Worm (Caenorhabditis elegans): Measurements from ENCODE around the gene Y75B12B.10.
"Not testable (repeated sequence)": the region's sequence is repeated elsewhere in the genome, so short reads cannot be mapped to it uniquely, and the experiment has no call there.

The Y75B12B.10 gene

DNA sequence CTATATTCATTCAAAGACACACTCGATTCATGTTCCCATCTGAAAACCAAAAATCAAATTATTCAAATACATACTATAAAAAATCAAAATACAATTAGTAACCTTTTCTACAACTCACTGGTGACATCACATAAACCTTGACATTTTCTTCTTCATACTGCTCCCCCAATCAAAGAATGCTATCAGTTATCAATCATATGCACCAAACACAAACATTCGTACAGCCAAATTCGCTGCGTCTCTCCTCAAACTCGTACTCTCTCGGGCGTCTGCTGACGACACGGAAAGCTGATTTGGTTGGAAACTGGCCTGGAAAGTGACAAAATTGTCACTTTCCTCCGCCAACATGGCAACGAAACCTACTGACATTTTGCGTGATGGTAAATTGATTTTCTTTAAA is 7.5 kb upstream of the Y75B12B.10 start, which contains the start of gene plc-2 (continued):
- no peak for TF ChIP-seq snpc-1.3 (tag; optimal IDR thresholded peaks at IDR 0.05; ENCODE audit: insufficient read depth)

DNA sequence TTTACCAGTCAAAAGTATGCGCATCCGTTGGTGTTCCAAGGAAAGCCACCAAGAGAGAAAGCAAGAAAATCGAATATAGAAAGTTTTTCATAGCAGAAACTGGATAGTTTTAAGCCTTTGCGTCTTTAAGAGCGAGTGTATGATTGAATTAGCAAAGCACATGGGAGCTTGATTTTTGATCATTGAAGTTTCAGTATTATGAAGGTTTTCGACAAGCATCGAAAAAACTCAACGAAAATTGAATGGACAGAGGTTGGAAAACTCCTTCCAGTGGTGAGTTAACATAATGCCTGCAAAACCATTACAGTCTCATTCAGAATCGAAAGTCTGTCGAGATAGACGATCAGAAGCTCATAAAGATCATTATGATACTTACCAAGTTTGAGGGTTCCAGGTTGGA is 6.0 kb upstream of the Y75B12B.10 start, which contains the start of gene Y75B12B.13:
Y75B12B.13 (minus strand) TSS at position 101 of the 400 bp plus-strand sequence.
- TF ChIP-seq madf-6 (GFP tag; IDR thresholded peaks at IDR 0.05) (no peak), lin-40 (tag; optimal IDR thresholded peaks at IDR 0.05) (no peak), dpff-1 (tag; optimal IDR thresholded peaks at IDR 0.05) (no peak), ekl-4 (GFP tag; IDR thresholded peaks at IDR 0.05) (no peak), unc-130 (GFP tag; optimal IDR thresholded peaks at IDR 0.05) (no peak), hrde-1 (tag; optimal IDR thresholded peaks at IDR 0.05; ENCODE audit: borderline replicate concordance) (no peak), gei-17 (GFP tag; optimal IDR thresholded peaks at IDR 0.05) (no peak), snpc-1.1 (tag; optimal IDR thresholded peaks at IDR 0.05; ENCODE audit: insufficient read depth) (no peak)

DNA sequence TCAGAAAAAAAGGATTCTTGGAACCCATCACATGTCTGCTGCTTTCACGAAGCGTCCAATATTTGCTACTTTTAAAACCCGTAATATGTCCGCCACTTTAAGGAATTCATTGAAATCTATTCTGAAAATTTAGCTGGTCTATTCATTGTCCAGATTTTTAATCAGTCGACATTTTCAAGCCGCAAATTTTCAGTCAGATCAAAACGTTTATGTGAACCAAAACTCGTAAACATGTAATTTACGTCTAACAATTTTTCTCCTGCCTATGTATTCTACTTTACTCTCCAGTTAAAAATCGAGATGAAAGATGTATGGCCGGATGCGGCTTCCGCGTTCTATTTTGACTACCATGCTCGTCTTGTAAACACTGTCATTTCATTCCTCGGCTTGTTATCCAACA is 1.9 kb upstream of the Y75B12B.10 start, which contains the start of gene srw-1:
srw-1 (plus strand) TSS at position 301 of the 400 bp plus-strand sequence.
- TF ChIP-seq him-1 (tag; optimal IDR thresholded peaks at IDR 0.05) (no peak), hlh-12 (tag; optimal IDR thresholded peaks at IDR 0.05) (no peak), sdz-38 (tag; optimal IDR thresholded peaks at IDR 0.05) (no peak), C17E4.6 (GFP tag; IDR thresholded peaks at IDR 0.05) (no peak), lin-35 (GFP tag; optimal IDR thresholded peaks at IDR 0.05) (no peak), let-526 (GFP tag; IDR thresholded peaks at IDR 0.05) (no peak), lir-1 (GFP tag; conservative IDR thresholded peaks at IDR 0.05) (no peak), ztf-22 (GFP tag; optimal IDR thresholded peaks at IDR 0.05) (no peak), tbx-9 (tag; optimal IDR thresholded peaks at IDR 0.05; ENCODE audit: borderline replicate concordance) (no peak), attf-5 (GFP tag; optimal IDR thresholded peaks at IDR 0.05) (no peak), Y95B8A.8 (GFP tag; IDR thresholded peaks at IDR 0.05) (no peak), B0035.1 (tag; optimal IDR thresholded peaks at IDR 0.05) (no peak), unc-62 (GFP tag; optimal IDR thresholded peaks at IDR 0.05) (no peak), sea-2 (GFP tag; IDR thresholded peaks at IDR 0.05) (no peak), nhr-80 (tag; optimal IDR thresholded peaks at IDR 0.05) (no peak), nfya-2 (GFP tag; IDR thresholded peaks at IDR 0.05) (no peak), hrde-1 (tag; optimal IDR thresholded peaks at IDR 0.05; ENCODE audit: borderline replicate concordance) (no peak), madf-10 (tag; optimal IDR thresholded peaks at IDR 0.05) (no peak)

DNA sequence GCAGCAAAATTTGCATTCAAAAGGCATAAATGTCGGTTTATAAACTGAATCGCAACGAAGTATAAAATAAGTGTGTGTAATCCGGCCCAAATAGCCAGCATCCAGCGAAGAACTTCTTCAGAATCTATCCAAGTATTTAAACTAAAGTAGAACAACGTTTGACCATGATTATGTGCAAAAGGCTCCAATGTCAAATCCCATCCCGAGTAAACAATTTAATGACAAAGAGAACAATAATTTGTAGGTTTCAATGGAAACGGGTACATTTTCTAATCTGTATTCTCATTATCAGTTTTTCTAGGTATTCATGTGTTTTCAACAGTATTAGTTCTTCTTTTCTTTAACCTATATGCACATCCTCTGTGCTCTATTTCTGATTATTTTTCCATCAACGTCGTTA is 7.8 kb downstream of the Y75B12B.10 start, which contains the start of gene C41G6.12:
C41G6.12 (minus strand) TSS at position 101 of the 400 bp plus-strand sequence.
- not testable (repeated sequence) for TF ChIP-seq F52B5.7 (tag; optimal IDR thresholded peaks at IDR 0.05); lsl-1 (GFP tag; optimal IDR thresholded peaks at IDR 0.05); B0336.3 (GFP tag; IDR thresholded peaks at IDR 0.05)

DNA sequence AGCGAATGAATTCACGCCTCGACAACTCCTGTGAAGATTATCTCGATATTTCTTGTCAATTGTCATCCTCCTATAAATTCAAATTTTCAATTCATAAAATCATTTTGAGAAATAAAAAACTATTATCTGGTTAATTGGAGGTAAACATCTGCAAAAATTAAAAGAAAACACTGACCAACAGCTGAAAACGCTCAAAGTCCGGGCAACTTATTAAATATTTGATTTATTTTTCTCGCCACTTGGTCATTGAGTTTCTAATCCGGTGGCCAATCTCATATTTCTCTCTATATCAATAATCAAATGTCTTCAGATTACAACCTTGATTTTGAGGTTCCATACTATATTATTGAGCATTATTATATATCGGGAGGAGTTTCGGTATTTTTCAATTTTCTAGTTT is 12.0 kb downstream of the Y75B12B.10 start, which contains the start of gene sri-24:
sri-24 (plus strand) TSS at position 301 of the 400 bp plus-strand sequence.
- TF ChIP-seq nhr-90, dpff-1, B0035.1 (tag; optimal IDR thresholded peaks at IDR 0.05): not testable (repeated sequence)

DNA sequence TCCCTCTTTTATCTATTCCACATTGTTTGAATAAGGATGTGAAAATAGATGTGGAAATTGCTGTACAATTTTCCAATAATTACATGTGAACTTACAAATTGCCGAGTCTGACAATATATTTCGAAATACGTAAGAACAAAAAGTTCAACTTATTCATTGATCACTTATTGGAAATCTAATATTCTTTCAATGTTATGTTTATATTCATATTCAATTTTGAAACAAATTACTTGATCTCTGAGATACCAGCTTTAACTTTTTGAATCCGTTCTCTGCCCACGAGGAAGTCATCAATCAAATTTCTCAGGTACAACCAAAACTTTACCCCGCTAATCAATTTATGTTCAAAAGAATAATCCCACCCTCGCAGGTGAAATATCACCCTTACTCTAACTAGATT is 15.3 kb downstream of the Y75B12B.10 start, which contains the start of gene sri-26:
sri-26 (plus strand) TSS at position 301 of the 400 bp plus-strand sequence.
- TF ChIP-seq C17E4.6 (GFP tag; IDR thresholded peaks at IDR 0.05); let-526 (GFP tag; IDR thresholded peaks at IDR 0.05); B0035.1 (tag; optimal IDR thresholded peaks at IDR 0.05): not testable (repeated sequence)

Data from whole organism, young adult.